Fruit fly (Drosophila melanogaster): ENCODE results near the gene Tdh.

Tdh gene

dm6 chr3L:20516519-20517178 is 49.9 kb downstream of the Tdh start (continued):
- peak; percentile 35 for TF ChIP-seq CG4424 (GFP tag; optimal IDR thresholded peaks at IDR 0.05)
- TF ChIP-seq oc (tag; optimal IDR thresholded peaks at IDR 0.05) = no peak
- TF ChIP-seq ap (GFP tag; IDR thresholded peaks at IDR 0.05) = no peak
- peak; percentile 83 for TF ChIP-seq row (GFP tag; IDR thresholded peaks at IDR 0.05)
- no peak for TF ChIP-seq Hr78 (GFP tag; optimal IDR thresholded peaks at IDR 0.05)
- peak; percentile 16 for TF ChIP-seq CG15514 (GFP tag; optimal IDR thresholded peaks at IDR 0.05)
- TF ChIP-seq Rfx (GFP tag; IDR thresholded peaks at IDR 0.05) = peak; percentile 27; the same call in 1 of the 2 replicates
- TF ChIP-seq CG1647 (GFP tag; optimal IDR thresholded peaks at IDR 0.05) = no peak
- no peak for TF ChIP-seq D (optimal IDR thresholded peaks at IDR 0.05)
- no peak for TF ChIP-seq D (GFP tag; optimal IDR thresholded peaks at IDR 0.05)
- no peak for TF ChIP-seq sqz (GFP tag; optimal IDR thresholded peaks at IDR 0.05)
- TF ChIP-seq jigr1 (GFP tag; IDR thresholded peaks at IDR 0.05) = no peak
- TF ChIP-seq zen2 (GFP tag; IDR thresholded peaks at IDR 0.05; ENCODE audit: partially characterized antibody) = no peak
- TF ChIP-seq Side (GFP tag; optimal IDR thresholded peaks at IDR 0.05) = no peak
- peak; percentile 73; the same call in 2 of the 3 replicates for TF ChIP-seq ci (GFP tag; IDR thresholded peaks at IDR 0.05)
- no peak; the same call in 1 of the 2 replicates for TF ChIP-seq CG32532 (GFP tag; IDR thresholded peaks at IDR 0.05)
- no peak for TF ChIP-seq Dip3 (GFP tag; optimal IDR thresholded peaks at IDR 0.05)
- no peak for TF ChIP-seq D19B (GFP tag; optimal IDR thresholded peaks at IDR 0.05)
- TF ChIP-seq stwl (tag; optimal IDR thresholded peaks at IDR 0.05) = no peak
- no peak for TF ChIP-seq HmgD (GFP tag; optimal IDR thresholded peaks at IDR 0.05)
- TF ChIP-seq nom (GFP tag; optimal IDR thresholded peaks at IDR 0.05) = no peak
- no peak for TF ChIP-seq repo (GFP tag; optimal IDR thresholded peaks at IDR 0.05)
- no peak for TF ChIP-seq al (GFP tag; IDR thresholded peaks at IDR 0.05)
- no peak for TF ChIP-seq sens-2 (GFP tag; IDR thresholded peaks at IDR 0.05)
- 0 out of 3 replicates have a peak, but pooled peaks have one; percentile 53 for TF ChIP-seq gce (GFP tag; IDR thresholded peaks at IDR 0.05)
- TF ChIP-seq mirr (GFP tag; optimal IDR thresholded peaks at IDR 0.05) = peak; percentile 81
- peak; percentile 48 for TF ChIP-seq Chrac-16 (GFP tag; optimal IDR thresholded peaks at IDR 0.05)
- TF ChIP-seq MESR4 (GFP tag; optimal IDR thresholded peaks at IDR 0.05) = no peak
- TF ChIP-seq Poxn (GFP tag; IDR thresholded peaks at IDR 0.05) = no peak
- TF ChIP-seq D19A (tag; optimal IDR thresholded peaks at IDR 0.05) = peak; percentile 65
- TF ChIP-seq mld (GFP tag; IDR thresholded peaks at IDR 0.05; ENCODE audit: partially characterized antibody) = no peak
- TF ChIP-seq Spps (tag; optimal IDR thresholded peaks at IDR 0.05) = peak; percentile 17
- no peak for TF ChIP-seq Nf-YB (GFP tag; optimal IDR thresholded peaks at IDR 0.05)
- no peak for TF ChIP-seq CG17612 (GFP tag; IDR thresholded peaks at IDR 0.05)
- TF ChIP-seq CG10267 (tag; optimal IDR thresholded peaks at IDR 0.05) = peak; percentile 56
- no peak for TF ChIP-seq CG5180 (GFP tag; optimal IDR thresholded peaks at IDR 0.05)
- no peak for TF ChIP-seq wor (GFP tag; IDR thresholded peaks at IDR 0.05)
- peak; percentile 27 for TF ChIP-seq YL-1 (GFP tag; optimal IDR thresholded peaks at IDR 0.05)
- no peak for TF ChIP-seq CG10147 (GFP tag; optimal IDR thresholded peaks at IDR 0.05)
- TF ChIP-seq phol (tag; optimal IDR thresholded peaks at IDR 0.05) = peak; percentile 62
- TF ChIP-seq CG16779 (GFP tag; IDR thresholded peaks at IDR 0.05) = no peak
- no peak for TF ChIP-seq CG12236 (GFP tag; optimal IDR thresholded peaks at IDR 0.05)
- TF ChIP-seq disco-r (GFP tag; optimal IDR thresholded peaks at IDR 0.05) = no peak
- peak; percentile 81 for TF ChIP-seq sens (GFP tag)
- no peak for TF ChIP-seq CG9215 (GFP tag; IDR thresholded peaks at IDR 0.05)
- TF ChIP-seq Adf1 (GFP tag; IDR thresholded peaks at IDR 0.05) = peak; percentile 20; the same call in 1 of the 2 replicates
- peak; percentile 29; the same call in 1 of the 2 replicates for TF ChIP-seq H2.0 (GFP tag; IDR thresholded peaks at IDR 0.05)
- no peak for TF ChIP-seq CG4820 (GFP tag; optimal IDR thresholded peaks at IDR 0.05)
- peak in 1 of 2 experiments; percentile 71 for TF ChIP-seq Hr51 (GFP tag; optimal IDR thresholded peaks at IDR 0.05)
- no peak for TF ChIP-seq otp (GFP tag; IDR thresholded peaks at IDR 0.05)
